Worm (Caenorhabditis elegans): Measurements from ENCODE around the gene Y94H6A.5.

Gene Y94H6A.5

DNA sequence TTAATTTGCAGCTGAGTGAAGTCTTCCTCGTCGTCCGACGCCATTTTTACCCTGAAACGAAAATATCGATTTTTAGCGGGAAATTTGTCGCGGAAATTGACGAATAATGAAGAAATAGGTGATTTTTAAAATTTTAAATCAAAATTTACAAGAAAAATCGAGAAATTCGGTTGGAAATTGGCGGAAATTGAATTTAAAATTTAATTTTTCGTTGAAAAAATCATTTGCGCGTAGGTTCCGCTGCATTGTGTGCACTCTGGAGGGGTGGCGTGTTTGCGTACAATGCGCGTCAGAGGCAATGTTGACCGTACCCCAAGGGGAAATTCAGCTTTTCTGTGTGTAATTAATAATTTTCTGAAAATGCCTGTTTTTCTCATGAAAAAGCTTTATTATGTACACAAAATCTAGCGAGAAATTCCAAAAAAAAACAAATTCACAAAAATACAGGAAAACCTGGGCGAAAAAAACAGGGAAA lies at the start of gene Y94H6A.5:
Y94H6A.5 (minus strand) TSS at position 51 of the 475 bp plus-strand sequence.
- TF ChIP-seq F13C5.2 (tag; optimal IDR thresholded peaks at IDR 0.05) = peak; percentile 51
- no peak for TF ChIP-seq B0310.2 (tag; optimal IDR thresholded peaks at IDR 0.05)

DNA sequence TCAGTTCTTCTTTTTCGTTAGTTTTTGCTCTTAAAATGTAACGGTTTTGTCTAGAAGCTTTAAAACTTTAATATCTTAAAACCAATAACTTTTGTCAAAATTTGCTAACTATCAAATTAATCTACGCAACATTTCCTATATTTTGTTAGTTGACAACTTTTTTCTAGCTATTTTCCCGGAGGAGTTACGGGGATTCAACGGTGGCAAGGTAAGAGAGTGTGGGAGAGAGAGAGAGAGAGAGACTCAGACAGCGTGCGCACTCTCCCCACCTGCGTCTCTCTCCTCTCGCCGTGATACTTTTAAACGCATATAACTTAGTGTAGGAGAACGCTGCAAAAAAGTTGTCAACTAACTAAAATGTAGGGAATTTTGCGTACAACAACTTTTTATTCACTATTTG lies 49.8 kb upstream of the Y94H6A.5 start:
- no peak for TF ChIP-seq B0310.2 (tag; optimal IDR thresholded peaks at IDR 0.05)
- no peak for TF ChIP-seq F13C5.2 (tag; optimal IDR thresholded peaks at IDR 0.05)
- no peak for TF ChIP-seq hmbx-1 (tag; optimal IDR thresholded peaks at IDR 0.05)
- TF ChIP-seq scrt-1 (GFP tag; IDR thresholded peaks at IDR 0.05) = no peak
- TF ChIP-seq flt-1 (GFP tag; IDR thresholded peaks at IDR 0.05) = no peak
- TF ChIP-seq tbx-37 (GFP tag; conservative IDR thresholded peaks at IDR 0.05) = no peak
- TF ChIP-seq ama-1 (optimal IDR thresholded peaks at IDR 0.05) = no peak
- no peak for TF ChIP-seq hnd-1 (tag; optimal IDR thresholded peaks at IDR 0.05)
- TF ChIP-seq pes-1 (GFP tag; IDR thresholded peaks at IDR 0.05) = no peak
- no peak for TF ChIP-seq ceh-36 (tag; optimal IDR thresholded peaks at IDR 0.05)
- TF ChIP-seq aly-1 (tag; optimal IDR thresholded peaks at IDR 0.05) = no peak
- no peak for TF ChIP-seq ets-7 (tag; optimal IDR thresholded peaks at IDR 0.05)
- no peak for TF ChIP-seq tbx-11 (GFP tag; IDR thresholded peaks at IDR 0.05)
- no peak for TF ChIP-seq sea-1 (GFP tag; conservative IDR thresholded peaks at IDR 0.05)
- no peak for TF ChIP-seq tra-4 (tag; optimal IDR thresholded peaks at IDR 0.05)
- no peak for TF ChIP-seq hmg-4 (GFP tag; optimal IDR thresholded peaks at IDR 0.05)
- no peak for TF ChIP-seq ceh-13 (GFP tag; optimal IDR thresholded peaks at IDR 0.05)

DNA sequence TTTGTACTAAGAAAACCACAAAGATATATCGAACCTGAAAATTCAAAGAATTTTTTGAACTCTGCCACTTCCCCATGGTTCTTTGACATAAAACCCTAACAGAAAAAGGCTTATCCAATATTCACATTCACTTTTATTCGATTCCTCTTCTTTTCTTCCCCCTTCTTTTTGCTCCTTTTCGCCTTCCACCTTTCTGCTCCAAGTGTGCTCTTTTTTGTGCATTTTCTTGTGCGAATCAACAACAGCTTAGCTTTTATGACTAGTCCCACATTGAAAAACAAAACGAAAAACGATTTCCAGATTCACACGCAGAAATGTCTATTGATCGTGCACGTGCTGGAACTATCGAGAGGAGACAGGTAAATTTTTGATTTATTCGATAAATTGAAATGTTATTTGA lies 47.8 kb upstream of the Y94H6A.5 start, which contains the start of gene Y54G2A.41:
Y54G2A.41 (plus strand) TSS at position 301 of the 400 bp plus-strand sequence.
- TF ChIP-seq scrt-1 (GFP tag; IDR thresholded peaks at IDR 0.05) (no peak), tra-4 (tag; optimal IDR thresholded peaks at IDR 0.05) (no peak), B0310.2 (tag; optimal IDR thresholded peaks at IDR 0.05) (no peak), hmg-4 (GFP tag; optimal IDR thresholded peaks at IDR 0.05) (no peak), pes-1 (GFP tag; IDR thresholded peaks at IDR 0.05) (no peak)

DNA sequence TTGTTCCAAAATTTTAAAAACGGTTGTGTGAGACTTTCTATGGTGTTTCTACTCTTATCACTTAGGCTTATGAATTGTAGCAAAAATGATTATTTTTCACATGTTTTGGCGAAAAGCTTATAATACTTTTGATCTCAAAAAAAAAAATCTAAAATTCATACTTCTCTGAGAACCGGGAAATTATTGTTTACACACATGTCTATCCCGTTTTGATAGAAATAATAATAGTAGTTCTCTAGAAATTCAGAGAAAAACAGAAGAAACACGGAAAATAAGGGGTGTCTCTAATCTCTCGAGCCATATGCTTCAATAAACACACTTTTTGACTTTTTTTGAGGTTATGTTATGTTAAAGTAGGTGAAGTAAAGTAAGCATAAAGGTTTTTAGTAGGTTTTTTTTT lies 46.8 kb upstream of the Y94H6A.5 start:
- TF ChIP-seq sea-1 (GFP tag; conservative IDR thresholded peaks at IDR 0.05) (no peak), tra-4 (tag; optimal IDR thresholded peaks at IDR 0.05) (no peak), ceh-36 (tag; optimal IDR thresholded peaks at IDR 0.05) (no peak)

DNA sequence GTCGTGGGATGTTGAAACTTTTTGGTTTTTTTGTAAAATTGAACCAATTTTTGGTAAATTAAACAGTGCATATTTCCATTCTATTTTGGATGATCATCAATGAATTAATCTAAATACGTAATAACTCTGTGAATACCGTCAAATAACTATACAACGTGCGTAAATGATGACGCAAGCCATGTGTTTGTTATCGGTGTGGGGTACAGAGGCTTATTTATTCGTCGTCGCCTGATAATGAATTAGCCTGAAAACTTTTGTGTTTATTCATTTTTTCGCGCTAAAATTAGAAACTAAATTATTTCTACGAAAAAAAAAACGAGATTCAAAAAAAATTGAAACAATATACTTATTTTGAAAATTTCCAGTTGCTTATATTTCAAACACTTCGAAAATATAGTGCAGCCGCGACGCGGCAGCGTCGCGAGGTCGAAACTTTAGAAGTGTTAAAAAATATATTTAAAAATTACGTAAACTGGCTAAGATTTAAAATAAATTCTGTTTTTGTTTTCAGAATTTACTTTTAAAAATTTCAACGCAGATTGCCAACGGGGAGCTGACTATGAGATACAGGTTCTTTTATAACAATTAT lies 45.2 kb upstream of the Y94H6A.5 start:
- TF ChIP-seq hnd-1 (tag; optimal IDR thresholded peaks at IDR 0.05) = no peak

DNA sequence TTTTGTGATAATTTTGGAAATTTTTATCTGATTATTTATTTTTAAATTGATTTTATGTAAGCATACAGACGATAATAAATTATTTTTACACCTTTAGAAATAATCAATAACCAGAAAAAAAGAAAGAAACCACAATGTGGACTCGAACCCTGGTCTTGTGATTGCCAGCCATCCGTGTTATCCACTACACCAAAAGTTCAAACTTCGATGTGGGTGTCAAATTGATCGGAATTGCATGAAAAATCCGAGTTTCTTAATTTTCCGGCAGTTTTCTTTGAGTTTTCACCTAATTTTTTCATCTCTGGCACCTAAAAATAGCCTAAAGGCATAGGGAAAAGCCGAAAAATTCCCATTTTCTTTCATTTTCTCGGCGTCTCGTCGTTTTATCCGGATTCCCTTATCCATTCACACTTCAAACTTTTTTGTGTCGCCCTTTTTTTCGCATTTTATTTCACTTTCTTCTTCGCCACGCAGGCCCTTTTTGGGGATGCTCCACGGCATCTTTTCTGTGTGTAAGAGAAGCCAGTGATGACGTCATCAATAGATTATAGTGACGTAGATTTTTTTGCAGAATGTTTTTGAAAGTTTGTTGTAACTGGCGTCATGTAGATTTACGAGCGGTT lies 43.7 kb upstream of the Y94H6A.5 start:
- TF ChIP-seq flt-1 (GFP tag; IDR thresholded peaks at IDR 0.05) (no peak), ama-1 (optimal IDR thresholded peaks at IDR 0.05) (no peak), sea-1 (GFP tag; conservative IDR thresholded peaks at IDR 0.05) (no peak), aly-1 (tag; optimal IDR thresholded peaks at IDR 0.05) (no peak), tbx-11 (GFP tag; IDR thresholded peaks at IDR 0.05) (no peak)

DNA sequence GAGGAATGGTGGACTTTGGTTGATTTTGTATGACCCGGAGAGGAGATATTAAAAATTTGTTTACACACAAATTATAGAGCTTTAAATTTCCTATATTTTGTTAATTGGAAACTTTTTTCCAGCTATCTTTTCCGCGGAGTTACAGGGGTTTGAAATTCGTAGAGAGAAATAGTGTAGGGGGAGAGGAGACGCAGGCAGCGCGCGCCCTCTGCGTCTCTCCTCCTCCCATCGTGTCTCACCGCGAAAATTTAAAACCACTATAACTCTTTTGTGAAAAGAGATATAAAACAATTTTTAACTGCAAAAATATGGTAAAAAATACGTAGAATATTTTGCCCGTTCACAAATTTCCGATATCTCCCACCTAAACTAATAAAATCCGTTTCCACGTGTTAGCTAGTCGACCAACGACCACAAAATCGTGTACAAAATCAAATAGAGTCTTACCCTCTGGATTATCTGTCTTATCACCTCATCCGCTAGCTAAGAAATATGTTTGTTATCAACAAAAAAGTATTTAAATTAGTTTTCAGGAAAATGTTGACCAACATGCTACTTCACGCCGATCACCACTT lies 38.8 kb upstream of the Y94H6A.5 start, which contains the start of gene nhr-277:
nhr-277 (plus strand) TSS at position 525 of the 575 bp plus-strand sequence.
- TF ChIP-seq sea-1 (GFP tag; conservative IDR thresholded peaks at IDR 0.05) = no peak

DNA sequence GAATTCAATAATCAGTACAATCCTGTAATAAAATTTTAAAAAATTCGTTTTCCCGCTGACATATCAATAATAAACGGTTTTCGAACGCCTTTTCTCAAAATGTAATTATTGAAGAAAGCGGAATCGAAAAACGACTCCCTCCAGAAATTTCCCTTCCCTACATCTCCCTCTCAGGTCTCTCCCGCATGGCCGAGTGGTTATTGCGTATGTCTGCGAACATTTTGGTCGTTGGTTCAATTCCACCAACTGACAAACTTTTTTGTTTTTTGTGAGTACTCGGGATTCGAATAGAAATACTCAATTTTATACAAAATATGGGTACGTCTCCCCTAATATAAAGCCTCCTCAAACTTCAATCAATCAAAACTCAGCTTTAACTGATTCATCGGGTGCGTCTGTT lies 36.3 kb upstream of the Y94H6A.5 start:
- TF ChIP-seq sea-1 (GFP tag; conservative IDR thresholded peaks at IDR 0.05) (peak; percentile 97), pes-1 (GFP tag; IDR thresholded peaks at IDR 0.05) (peak; percentile 95), scrt-1 (GFP tag; IDR thresholded peaks at IDR 0.05) (peak; percentile 95), tbx-11 (GFP tag; IDR thresholded peaks at IDR 0.05) (peak; percentile 93), flt-1 (GFP tag; IDR thresholded peaks at IDR 0.05) (peak; percentile 94), tbx-37 (GFP tag; conservative IDR thresholded peaks at IDR 0.05) (peak; percentile 96)

DNA sequence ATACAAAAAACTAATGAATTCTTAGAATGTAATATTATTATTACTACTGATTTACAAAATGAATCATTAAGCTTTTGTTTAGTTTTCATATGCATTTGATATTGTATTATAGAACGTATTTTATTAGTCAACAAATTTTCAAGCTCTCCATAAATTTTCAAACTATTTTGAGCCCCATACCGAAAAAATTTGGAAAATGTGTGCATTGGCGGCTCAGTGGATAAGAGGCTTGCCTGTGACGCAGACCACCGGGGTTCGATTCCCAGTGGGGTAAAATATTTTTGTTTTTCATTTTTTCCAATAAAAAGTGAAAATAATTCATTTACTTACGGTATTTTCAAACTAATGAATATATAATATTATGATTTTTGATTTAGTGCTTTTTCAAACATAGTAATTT lies 34.7 kb upstream of the Y94H6A.5 start:
- no peak for TF ChIP-seq ama-1 (optimal IDR thresholded peaks at IDR 0.05)
- no peak for TF ChIP-seq ets-7 (tag; optimal IDR thresholded peaks at IDR 0.05)
- TF ChIP-seq F13C5.2 (tag; optimal IDR thresholded peaks at IDR 0.05) = no peak

DNA sequence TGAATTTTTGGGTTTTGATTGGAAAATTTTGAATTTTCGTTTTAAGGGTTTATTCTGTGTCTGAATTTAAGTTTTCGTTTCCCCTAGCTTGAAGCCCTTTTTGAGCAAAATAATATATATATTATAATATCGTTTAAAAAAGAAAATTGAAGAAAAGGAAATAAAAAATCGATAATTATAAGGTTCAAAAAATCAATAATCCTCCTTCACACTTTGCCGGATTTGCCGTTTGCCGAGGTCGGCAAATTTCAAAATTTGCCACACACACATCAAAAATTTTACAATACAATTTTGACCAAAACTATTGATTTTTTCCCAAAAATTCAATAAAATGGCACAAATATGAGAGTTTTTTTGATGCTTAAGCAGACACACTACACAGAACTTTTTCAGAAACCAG lies 32.8 kb upstream of the Y94H6A.5 start:
- no peak for TF ChIP-seq ceh-36 (tag; optimal IDR thresholded peaks at IDR 0.05)
- TF ChIP-seq sea-1 (GFP tag; conservative IDR thresholded peaks at IDR 0.05) = no peak
- TF ChIP-seq tbx-37 (GFP tag; conservative IDR thresholded peaks at IDR 0.05) = no peak
- TF ChIP-seq scrt-1 (GFP tag; IDR thresholded peaks at IDR 0.05) = no peak
- TF ChIP-seq hmbx-1 (tag; optimal IDR thresholded peaks at IDR 0.05) = no peak
- TF ChIP-seq tbx-11 (GFP tag; IDR thresholded peaks at IDR 0.05) = no peak
- TF ChIP-seq hnd-1 (tag; optimal IDR thresholded peaks at IDR 0.05) = no peak
- TF ChIP-seq hmg-4 (GFP tag; optimal IDR thresholded peaks at IDR 0.05) = no peak
- no peak for TF ChIP-seq F13C5.2 (tag; optimal IDR thresholded peaks at IDR 0.05)
- no peak for TF ChIP-seq B0310.2 (tag; optimal IDR thresholded peaks at IDR 0.05)
- no peak for TF ChIP-seq aly-1 (tag; optimal IDR thresholded peaks at IDR 0.05)
- no peak for TF ChIP-seq ama-1 (optimal IDR thresholded peaks at IDR 0.05)
- no peak for TF ChIP-seq ets-7 (tag; optimal IDR thresholded peaks at IDR 0.05)
- TF ChIP-seq flt-1 (GFP tag; IDR thresholded peaks at IDR 0.05) = no peak
- TF ChIP-seq pes-1 (GFP tag; IDR thresholded peaks at IDR 0.05) = no peak
- TF ChIP-seq ceh-13 (GFP tag; optimal IDR thresholded peaks at IDR 0.05) = no peak
- no peak for TF ChIP-seq tra-4 (tag; optimal IDR thresholded peaks at IDR 0.05)
